Worm (Caenorhabditis elegans) whole organism, young adult: ENCODE measurements around the gene F13A2.4.

Experiments used
- B0035.1 ChIP-seq: sonication (generic microtip); optimal IDR thresholded peaks from 2 replicates; lab custom pipeline; 2016; ENCODE audit warnings: missing genetic modification characterization, mild to moderate bottlenecking, missing compliant biosample characterization, missing genotype, missing genetic modification reagents
- C17E4.6 ChIP-seq: fragments of 200-800 bp; sonication (Bioruptor generic); IDR thresholded peaks from 2 replicates; pipeline ENCODE4 v1.3.6; 2022; ENCODE audit warnings: missing genetic modification reagents, missing genetic modification characterization, missing compliant biosample characterization
- D2030.7 ChIP-seq: fragments of 200-800 bp; sonication (Bioruptor generic); IDR thresholded peaks from 2 replicates; pipeline ENCODE4 v1.3.6; 2022; ENCODE audit warnings: missing genetic modification reagents, missing genetic modification characterization, missing compliant biosample characterization
- F22D6.2 ChIP-seq: sonication (generic microtip); optimal IDR thresholded peaks from 2 replicates; lab custom pipeline; 2016; ENCODE audit warnings: mild to moderate bottlenecking, missing genetic modification characterization, missing compliant biosample characterization
- F23B12.7 ChIP-seq: sonication (generic microtip); optimal IDR thresholded peaks from 2 replicates; lab custom pipeline; 2017; ENCODE audit warnings: missing genetic modification characterization, mild to moderate bottlenecking, missing compliant biosample characterization, antibody characterized with exemption, moderate library complexity; ENCODE audit not compliant: insufficient read depth
- F55B11.4 ChIP-seq: sonication (generic microtip); optimal IDR thresholded peaks from 2 replicates; lab custom pipeline; 2016; ENCODE audit warnings: missing compliant biosample characterization, missing genetic modification characterization, borderline replicate concordance; ENCODE audit not compliant: insufficient read depth
- K12H6.12 ChIP-seq: fragments of 200-800 bp; sonication (Bioruptor generic); optimal IDR thresholded peaks from 2 replicates; lab custom pipeline; 2018; ENCODE audit warnings: mild to moderate bottlenecking, missing genetic modification characterization, missing compliant biosample characterization
- T07F8.4 ChIP-seq: sonication (generic microtip); optimal IDR thresholded peaks from 2 replicates; lab custom pipeline; 2016; ENCODE audit warnings: mild to moderate bottlenecking, missing genetic modification characterization, moderate library complexity, missing compliant biosample characterization
- ama-1 ChIP-seq, 3 experiments: fragments of 150-350 bp in 1 of 3; sonication (generic microtip) in 2 of 3; optimal IDR thresholded peaks; 2 replicates each; lab custom pipeline; 2014 to 2018; ENCODE audit warnings: missing biosample characterization in 2 of 3, missing genetic modification characterization in 2 of 3, missing genetic modification reagents in 2 of 3
- attf-3 ChIP-seq: fragments of 200-800 bp; sonication (Bioruptor generic); conservative IDR thresholded peaks from 2 replicates; pipeline ENCODE4 v1.3.6; 2022; ENCODE audit warnings: missing genetic modification reagents, missing genetic modification characterization, missing compliant biosample characterization
- bed-2 ChIP-seq: fragments of 200-800 bp; sonication (Bioruptor generic); IDR thresholded peaks from 2 replicates; pipeline ENCODE4 v1.3.6; 2022; ENCODE audit warnings: missing genetic modification reagents, missing genetic modification characterization, missing compliant biosample characterization
- ceh-100 ChIP-seq: fragments of 200-800 bp; sonication (Bioruptor generic); IDR thresholded peaks from 2 replicates; pipeline ENCODE4 v1.3.6; 2022; ENCODE audit warnings: missing genetic modification reagents, missing genetic modification characterization, missing compliant biosample characterization
- ceh-58 ChIP-seq: fragments of 200-800 bp; sonication (Bioruptor generic); IDR thresholded peaks from 2 replicates; pipeline ENCODE4 v1.3.6; 2022; ENCODE audit warnings: missing genetic modification characterization, missing compliant biosample characterization
- die-1 ChIP-seq: sonication (generic microtip); optimal IDR thresholded peaks from 2 replicates; lab custom pipeline; 2016; ENCODE audit warnings: missing genotype, mild to moderate bottlenecking, missing genetic modification characterization, missing compliant biosample characterization
- dox-1 ChIP-seq: fragments of 200-800 bp; sonication (Bioruptor generic); IDR thresholded peaks from 2 replicates; pipeline ENCODE4 v1.3.6; 2022; ENCODE audit warnings: missing genetic modification reagents, missing genetic modification characterization, missing compliant biosample characterization
- gei-17 ChIP-seq: fragments of 200-800 bp; sonication (Bioruptor generic); optimal IDR thresholded peaks from 2 replicates; lab custom pipeline; 2018; ENCODE audit warnings: mild to moderate bottlenecking, missing genetic modification characterization, missing compliant biosample characterization
- lin-26 ChIP-seq: fragments of 200-800 bp; sonication (Bioruptor generic); IDR thresholded peaks from 2 replicates; pipeline ENCODE4 v1.3.6; 2022; ENCODE audit warnings: missing genetic modification reagents, missing genetic modification characterization, missing compliant biosample characterization
- lin-35 ChIP-seq, 3 experiments: fragments of 150-350 bp in 2 of 3; sonication (generic microtip) in 1 of 3; optimal IDR thresholded peaks; 2 replicates each; lab custom pipeline; 2014 to 2018; ENCODE audit warnings: missing biosample characterization in 3 of 3, missing genetic modification characterization in 3 of 3, missing genetic modification reagents in 3 of 3
- lsy-27 ChIP-seq: sonication (generic microtip); optimal IDR thresholded peaks from 2 replicates; lab custom pipeline; 2017; ENCODE audit warnings: missing genetic modification characterization, mild to moderate bottlenecking, missing compliant biosample characterization, antibody characterized with exemption, missing genotype, borderline replicate concordance; ENCODE audit not compliant: insufficient read depth
- mcd-1 ChIP-seq: fragments of 200-800 bp; sonication (Bioruptor generic); IDR thresholded peaks from 2 replicates; pipeline ENCODE4 v1.3.6; 2022; ENCODE audit warnings: missing genetic modification reagents, missing genetic modification characterization, missing compliant biosample characterization
- nhr-80 ChIP-seq: sonication (generic microtip); optimal IDR thresholded peaks from 2 replicates; lab custom pipeline; 2016; ENCODE audit warnings: missing genetic modification characterization, missing compliant biosample characterization
- pbrm-1 ChIP-seq: fragments of 200-800 bp; sonication (Bioruptor generic); IDR thresholded peaks from 2 replicates; pipeline ENCODE4 v1.3.6; 2022; ENCODE audit warnings: missing genetic modification reagents, missing genetic modification characterization, missing compliant biosample characterization
- rcor-1 ChIP-seq: fragments of 200-800 bp; sonication (Bioruptor generic); IDR thresholded peaks from 2 replicates; pipeline ENCODE4 v1.3.6; 2022; ENCODE audit warnings: missing genetic modification reagents, missing genetic modification characterization, missing compliant biosample characterization
- repo-1 ChIP-seq: sonication (generic microtip); optimal IDR thresholded peaks from 2 replicates; lab custom pipeline; 2017; ENCODE audit warnings: mild to moderate bottlenecking, missing genetic modification characterization, missing compliant biosample characterization
- sdz-38 ChIP-seq: sonication (generic microtip); optimal IDR thresholded peaks from 2 replicates; lab custom pipeline; 2016; ENCODE audit warnings: missing genotype, missing genetic modification characterization, missing compliant biosample characterization
- snpc-1.3 ChIP-seq: sonication (generic microtip); optimal IDR thresholded peaks from 2 replicates; lab custom pipeline; 2017; ENCODE audit warnings: missing genetic modification characterization, mild to moderate bottlenecking, missing compliant biosample characterization, antibody characterized with exemption, moderate library complexity, missing genotype, missing genetic modification reagents; ENCODE audit not compliant: insufficient read depth
- tbx-9 ChIP-seq: sonication (generic microtip); optimal IDR thresholded peaks from 2 replicates; lab custom pipeline; 2016; ENCODE audit warnings: borderline replicate concordance, missing genetic modification characterization, inconsistent platforms, missing compliant biosample characterization
- zfh-2 ChIP-seq: fragments of 200-800 bp; sonication (Bioruptor generic); conservative IDR thresholded peaks from 2 replicates; pipeline ENCODE4 v1.3.6; 2022; ENCODE audit warnings: missing genetic modification reagents, missing genetic modification characterization, missing compliant biosample characterization
- ztf-22 ChIP-seq: fragments of 200-800 bp; sonication (Bioruptor generic); optimal IDR thresholded peaks from 2 replicates; lab custom pipeline; 2018; ENCODE audit warnings: mild to moderate bottlenecking, missing genetic modification characterization, moderate library complexity, missing compliant biosample characterization
- ztf-3 ChIP-seq: fragments of 200-800 bp; sonication (Bioruptor generic); optimal IDR thresholded peaks from 2 replicates; lab custom pipeline; 2018; ENCODE audit warnings: mild to moderate bottlenecking, missing genetic modification characterization, missing compliant biosample characterization

The F13A2.4 gene

DNA sequence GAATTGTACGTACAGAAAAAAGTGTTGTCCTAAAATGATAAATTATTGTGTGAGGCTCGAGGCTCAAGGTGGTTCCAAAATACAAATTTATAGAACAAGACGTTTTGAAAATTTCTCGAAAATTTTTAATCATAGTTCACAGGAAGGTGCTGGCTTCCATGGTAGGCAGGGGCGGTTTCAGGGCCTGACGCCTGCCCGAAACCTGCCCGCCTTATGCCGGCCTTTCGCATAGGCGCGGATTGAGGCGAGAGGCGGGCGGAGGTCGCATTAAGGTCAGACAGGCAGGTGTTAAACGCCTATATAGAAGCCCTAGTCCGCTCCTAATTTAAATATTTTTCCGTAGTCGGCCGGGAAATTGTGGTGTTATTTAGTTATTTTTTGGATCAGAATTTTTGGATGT, 23.1 kb upstream of the F13A2.4 start:
- no peak for TF ChIP-seq F55B11.4 (tag; lab: Kevin White, UChicago)
- peak; percentile 35; the same call in 1 of the 2 replicates for TF ChIP-seq lin-26 (GFP tag; lab: Robert Waterston, UW)
- TF ChIP-seq zfh-2 = peak; percentile 70

DNA sequence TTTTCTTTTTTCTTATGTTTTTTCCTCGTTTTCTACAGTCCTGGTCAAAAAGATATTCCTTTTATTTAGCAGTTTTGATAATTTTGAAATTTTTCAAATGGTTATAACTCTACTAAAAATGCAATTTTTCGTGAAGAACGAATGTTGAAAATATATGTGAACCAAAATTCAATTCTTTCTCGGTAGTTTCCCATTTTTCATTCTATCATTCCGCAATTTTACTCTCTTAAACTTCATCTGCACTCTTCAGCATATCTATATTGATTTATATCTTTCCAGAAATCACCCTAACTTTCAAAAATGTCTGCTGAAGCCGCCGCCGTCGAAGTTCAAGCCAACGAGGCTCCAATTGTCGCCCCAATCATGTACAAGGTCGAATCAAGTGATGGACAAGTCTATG, 22.1 kb upstream of the F13A2.4 start, which contains the start of gene skr-7:
Gene skr-7 (plus strand): TSS at position 301 of the 400 bp plus-strand sequence.
- TF ChIP-seq zfh-2 (no peak), bed-2 (GFP tag; lab: Robert Waterston, UW) (no peak), die-1 (tag; lab: Kevin White, UChicago) (no peak), repo-1 (tag; lab: Kevin White, UChicago) (no peak), mcd-1 (GFP tag; lab: Robert Waterston, UW) (no peak), ceh-58 (GFP tag; lab: Robert Waterston, UW) (no peak), attf-3 (GFP tag; lab: Robert Waterston, UW) (no peak), ceh-100 (no peak), pbrm-1 (GFP tag; lab: Robert Waterston, UW) (no peak)
- TF ChIP-seq, all 124 proteins: peak for 0

DNA sequence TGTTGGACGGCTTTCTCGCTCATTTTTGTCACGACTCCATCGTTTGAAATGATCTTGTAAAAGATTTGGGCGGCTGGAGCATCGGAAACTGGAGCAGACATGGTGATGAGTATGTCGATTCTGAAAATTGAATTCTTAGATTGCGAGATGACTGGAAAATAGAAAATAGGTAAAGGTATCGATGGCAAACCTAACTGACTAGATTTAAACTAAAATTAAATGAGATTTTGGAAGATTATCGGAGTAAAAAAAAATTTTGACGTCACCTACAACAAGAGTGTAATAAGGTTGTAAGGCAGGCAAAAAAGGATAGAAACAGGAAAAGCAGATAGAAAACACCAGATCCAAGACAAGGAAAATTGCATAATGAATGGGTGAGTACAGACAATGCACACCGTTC, 21.5 kb upstream of the F13A2.4 start, which contains the start of gene skr-14:
Gene skr-14 (minus strand): TSS at position 101 of the 400 bp plus-strand sequence.
- TF ChIP-seq dox-1 (no peak), ama-1 (optimal IDR thresholded peaks at IDR 0.05; lab: Kevin White, UChicago) (no peak), ama-1 (GFP tag; optimal IDR thresholded peaks at IDR 0.05; lab: Kevin White, UChicago) (no peak), ztf-22 (GFP tag; lab: Kevin White, UChicago) (no peak), F55B11.4 (tag; lab: Kevin White, UChicago) (no peak), rcor-1 (no peak), gei-17 (GFP tag; lab: Kevin White, UChicago) (no peak), sdz-38 (tag; lab: Kevin White, UChicago) (no peak), lin-26 (GFP tag; lab: Robert Waterston, UW) (no peak), D2030.7 (GFP tag; lab: Robert Waterston, UW) (no peak), F23B12.7 (no peak), nhr-80 (no peak), tbx-9 (tag; lab: Kevin White, UChicago) (no peak), ztf-3 (GFP tag; lab: Kevin White, UChicago) (no peak), C17E4.6 (GFP tag; lab: Robert Waterston, UW) (no peak), F22D6.2 (no peak)

DNA sequence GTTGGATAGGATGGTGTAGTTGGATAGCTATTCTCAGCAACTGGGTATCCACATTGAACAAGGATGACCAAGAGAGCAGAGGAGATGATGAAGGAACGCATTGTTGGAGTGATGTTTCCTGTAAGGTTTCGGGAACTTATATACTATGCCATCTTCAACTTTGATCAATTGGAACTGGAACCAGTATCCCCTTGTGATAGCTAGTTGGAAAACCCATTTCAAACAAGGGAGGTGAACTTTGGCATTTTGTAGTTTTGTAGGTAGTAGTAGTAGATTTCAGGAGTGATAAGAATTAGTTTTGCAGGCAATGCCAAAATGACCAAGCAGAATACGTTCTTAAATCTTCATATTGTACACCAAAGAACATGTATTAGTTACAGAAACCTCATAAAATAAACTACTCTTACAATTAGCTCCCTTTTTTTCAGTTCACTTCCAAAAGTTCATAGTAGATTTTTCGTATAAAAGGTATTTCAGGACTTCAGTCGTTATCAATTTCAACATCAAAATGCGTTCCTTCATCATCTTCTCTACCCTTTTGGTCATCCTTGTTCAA, 19.8 kb upstream of the F13A2.4 start, which contains the start of the genes Y47D7A.7 and Y47D7A.2:
Gene Y47D7A.7 (minus strand): TSS at position 101 of the 556 bp plus-strand sequence.
Gene Y47D7A.2 (plus strand): TSS at position 506 of the 556 bp plus-strand sequence.
- TF ChIP-seq C17E4.6 (GFP tag; lab: Robert Waterston, UW) = no peak
- no peak for TF ChIP-seq die-1 (tag; lab: Kevin White, UChicago)

DNA sequence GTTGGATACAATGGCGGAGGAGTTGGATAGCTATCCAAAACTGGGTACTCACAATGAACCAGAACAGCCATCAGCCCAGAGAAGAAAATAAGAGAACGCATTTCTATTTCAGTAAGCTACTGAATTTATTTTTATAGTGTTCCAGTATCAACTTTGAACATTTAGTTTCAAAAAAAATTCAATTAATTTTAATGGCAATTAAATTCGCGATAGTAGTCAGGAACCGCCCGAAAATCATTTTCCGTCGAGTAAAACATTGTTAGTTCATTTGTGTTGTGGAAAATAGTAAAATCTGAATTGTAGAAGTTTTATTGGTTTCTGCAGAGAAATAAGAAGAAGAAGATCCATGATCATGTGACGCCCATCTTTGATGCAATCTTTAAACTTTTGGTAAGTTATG, 18.1 kb upstream of the F13A2.4 start, which contains the start of gene Y47D7A.6:
Gene Y47D7A.6 (minus strand): TSS at position 101 of the 400 bp plus-strand sequence.
- TF ChIP-seq repo-1 (tag; lab: Kevin White, UChicago) (no peak), snpc-1.3 (tag; lab: Kevin White, UChicago) (no peak), lin-35 (GFP tag; optimal IDR thresholded peaks at IDR 0.05; lab: Kevin White, UChicago) (no peak), ztf-3 (GFP tag; lab: Kevin White, UChicago) (no peak), B0035.1 (tag; lab: Kevin White, UChicago) (no peak), lsy-27 (no peak), T07F8.4 (no peak), K12H6.12 (no peak)
